Worm (Caenorhabditis elegans) whole organism, L3 larva: ENCODE measurements around the gene C23H3.9.

Experiments used
- ama-1 ChIP-seq: fragments of 150-350 bp; optimal IDR thresholded peaks from 2 replicates; lab custom pipeline; 2018
- ceh-9 ChIP-seq: sonication (generic microtip); optimal IDR thresholded peaks from 2 replicates; lab custom pipeline; 2018; ENCODE audit warnings: missing biosample characterization, missing genetic modification characterization
- egl-27 ChIP-seq: sonication (generic microtip); optimal IDR thresholded peaks from 4 replicates; lab custom pipeline; 2017; ENCODE audit warnings: missing biosample characterization, missing genetic modification reagents, missing genetic modification characterization
- fkh-10 ChIP-seq: sonication (generic microtip); optimal IDR thresholded peaks from 2 replicates; lab custom pipeline; 2017; ENCODE audit warnings: missing biosample characterization, missing genetic modification reagents, missing genetic modification characterization
- fos-1 ChIP-seq: fragments of 150-350 bp; optimal IDR thresholded peaks from 2 replicates; lab custom pipeline; 2014; ENCODE audit warnings: missing biosample characterization, missing genetic modification characterization
- lin-15B ChIP-seq: fragments of 150-350 bp; optimal IDR thresholded peaks from 2 replicates; lab custom pipeline; 2014; ENCODE audit warnings: missing biosample characterization, missing genetic modification characterization
- nhr-76 ChIP-seq: fragments of 150-350 bp; sonication (generic microtip); optimal IDR thresholded peaks from 5 replicates; lab custom pipeline; 2014; ENCODE audit warnings: missing biosample characterization, missing genetic modification characterization
- nhr-77 ChIP-seq: fragments of 150-350 bp; optimal IDR thresholded peaks from 2 replicates; lab custom pipeline; 2014; ENCODE audit warnings: missing biosample characterization, missing genetic modification characterization
- pha-4 ChIP-seq: fragments of 150-350 bp; optimal IDR thresholded peaks from 2 replicates; lab custom pipeline; 2014; ENCODE audit warnings: missing biosample characterization, missing genetic modification reagents, missing genetic modification characterization
- unc-62 ChIP-seq: fragments of 150-350 bp; sonication (generic microtip); optimal IDR thresholded peaks from 4 replicates; lab custom pipeline; 2014; ENCODE audit warnings: missing biosample characterization, missing genetic modification reagents, missing genetic modification characterization

DNA sequence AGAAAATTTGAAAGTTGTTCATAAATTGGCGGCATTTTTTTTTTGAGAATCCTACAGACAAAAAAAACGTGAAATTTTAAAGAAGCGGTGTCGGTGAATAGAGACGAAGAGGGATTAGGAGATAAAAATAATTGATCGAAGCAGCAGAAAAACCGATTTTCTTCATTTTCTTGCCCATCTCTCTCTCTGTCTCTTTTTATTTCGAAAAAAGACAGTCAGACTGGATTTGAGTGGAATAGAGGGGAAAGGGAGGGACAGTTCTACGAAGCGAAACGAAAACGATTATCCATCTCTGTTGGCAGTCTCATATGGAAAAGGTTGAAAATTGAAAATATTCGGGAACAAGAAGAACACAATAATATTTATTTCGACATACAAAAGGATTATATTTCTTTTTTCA, 49.5 kb downstream of the C23H3.9 start:
- no peak for TF ChIP-seq pha-4 (tag; lab: Kevin White, UChicago)
- TF ChIP-seq fkh-10 (GFP tag; lab: Kevin White, UChicago) = no peak
- no peak for TF ChIP-seq fos-1 (tag; lab: Kevin White, UChicago)
- TF ChIP-seq unc-62 = no peak
- no peak for TF ChIP-seq ceh-9 (tag; lab: Kevin White, UChicago)
- no peak for TF ChIP-seq egl-27
- no peak for TF ChIP-seq ama-1 (lab: Kevin White, UChicago)
- no peak for TF ChIP-seq nhr-76 (tag; lab: Kevin White, UChicago)
- no peak for TF ChIP-seq nhr-77 (tag; lab: Kevin White, UChicago)
- no peak for TF ChIP-seq lin-15B (tag; lab: Kevin White, UChicago)
